Worm (Caenorhabditis elegans) whole organism, mixed stage, embryonic: Measurements from ENCODE around the gene srh-247.

Experiments
- blmp-1 ChIP-seq: fragments of 150-350 bp; optimal IDR thresholded peaks from 2 replicates; lab custom pipeline; 2014; ENCODE audit warnings: missing biosample characterization, missing genetic modification characterization
- ceh-43 ChIP-seq: fragments of 200-800 bp; sonication (Bioruptor generic); optimal IDR thresholded peaks from 2 replicates; lab custom pipeline; 2018; ENCODE audit warnings: mild to moderate bottlenecking, missing genetic modification characterization, moderate library complexity, missing compliant biosample characterization
- ces-1 ChIP-seq: fragments of 150-350 bp; optimal IDR thresholded peaks from 2 replicates; lab custom pipeline; 2014; ENCODE audit warnings: missing biosample characterization, missing genetic modification reagents, missing genetic modification characterization
- elt-1 ChIP-seq: sonication (generic microtip); optimal IDR thresholded peaks from 2 replicates; lab custom pipeline; 2017; ENCODE audit warnings: missing genetic modification characterization, mild to moderate bottlenecking, missing compliant biosample characterization, antibody characterized with exemption, moderate library complexity, borderline replicate concordance; ENCODE audit not compliant: insufficient read depth
- elt-3 ChIP-seq: fragments of 150-350 bp; optimal IDR thresholded peaks from 2 replicates; lab custom pipeline; 2014; ENCODE audit warnings: missing biosample characterization, missing genetic modification characterization
- hlh-1 ChIP-seq: fragments of 150-350 bp; optimal IDR thresholded peaks from 2 replicates; lab custom pipeline; 2014; ENCODE audit warnings: missing biosample characterization, missing genetic modification reagents, missing genetic modification characterization
- lin-13 ChIP-seq: fragments of 150-350 bp; optimal IDR thresholded peaks from 2 replicates; lab custom pipeline; 2014; ENCODE audit warnings: missing biosample characterization, missing genetic modification characterization
- mab-5 ChIP-seq: fragments of 150-350 bp; optimal IDR thresholded peaks from 2 replicates; lab custom pipeline; 2014; ENCODE audit warnings: missing biosample characterization, missing genetic modification characterization
- mep-1 ChIP-seq: fragments of 150-350 bp; optimal IDR thresholded peaks from 2 replicates; lab custom pipeline; 2017; ENCODE audit warnings: missing biosample characterization, missing genetic modification reagents, missing genetic modification characterization, inconsistent platforms
- nhr-237 ChIP-seq: fragments of 150-350 bp; optimal IDR thresholded peaks from 2 replicates; lab custom pipeline; 2014; ENCODE audit warnings: missing biosample characterization, missing genetic modification characterization
- pha-4 ChIP-seq: fragments of 150-350 bp; optimal IDR thresholded peaks from 2 replicates; lab custom pipeline; 2018; ENCODE audit warnings: missing biosample characterization, missing genetic modification reagents, missing genetic modification characterization
- snpc-4 ChIP-seq: fragments of 150-350 bp; optimal IDR thresholded peaks from 2 replicates; lab custom pipeline; 2014; ENCODE audit warnings: missing biosample characterization, missing genetic modification characterization
- unc-62 ChIP-seq: fragments of 150-350 bp; optimal IDR thresholded peaks from 2 replicates; lab custom pipeline; 2014; ENCODE audit warnings: missing biosample characterization, missing genetic modification reagents, missing genetic modification characterization
- ztf-11 ChIP-seq: fragments of 150-350 bp; optimal IDR thresholded peaks from 2 replicates; lab custom pipeline; 2014; ENCODE audit warnings: missing biosample characterization, missing genetic modification characterization

DNA sequence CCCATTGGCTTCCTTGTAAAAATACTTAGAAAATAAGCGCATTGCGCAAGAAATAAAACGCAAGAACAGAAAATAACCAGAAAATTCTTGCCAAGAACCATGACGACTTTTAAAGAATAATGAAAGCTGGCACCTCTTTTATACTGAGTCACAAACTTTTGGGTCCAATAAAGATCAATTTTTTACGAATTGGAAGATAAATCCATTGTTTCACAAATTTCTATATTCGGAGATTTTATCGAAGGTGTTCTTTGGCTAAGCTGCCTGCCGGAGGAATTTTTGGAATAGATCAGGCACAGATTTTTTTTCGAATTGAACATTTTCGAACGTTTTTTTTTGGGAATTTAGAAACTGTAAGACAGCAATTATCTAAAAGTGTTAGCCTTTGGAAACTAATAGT is 21.1 kb downstream of the srh-247 start, which contains the start of gene C31B8.9:
- TF ChIP-seq elt-1 (tag; lab: Kevin White, UChicago) (no peak), nhr-237 (tag; lab: Kevin White, UChicago) (no peak), ceh-43 (no peak), unc-62 (GFP tag; lab: Kevin White, UChicago) (no peak), mab-5 (tag; lab: Kevin White, UChicago) (no peak), ces-1 (no peak), pha-4 (tag; lab: Kevin White, UChicago) (no peak), ztf-11 (tag; lab: Kevin White, UChicago) (no peak), elt-3 (tag; lab: Kevin White, UChicago) (no peak), mep-1 (tag; lab: Kevin White, UChicago) (no peak), blmp-1 (no peak), snpc-4 (tag; lab: Kevin White, UChicago) (no peak), lin-13 (tag; lab: Kevin White, UChicago) (no peak), hlh-1 (tag; lab: Kevin White, UChicago) (no peak)
